Fruit fly (Drosophila melanogaster): ENCODE measurements around the gene Rat1.
A peak's percentile ranks its signal among the peaks of the same experiment; 100 is the strongest.

Rat1 gene

dm6 chr2L:6956725-6957124, 48.8 kb downstream of the Rat1 start, which contains the start of the genes CG13775 and CG3430 (continued):
- TF ChIP-seq usp (GFP tag; optimal IDR thresholded peaks at IDR 0.05) (no peak), CG18476 (GFP tag; optimal IDR thresholded peaks at IDR 0.05) (no peak), CG6272 (GFP tag; IDR thresholded peaks at IDR 0.05) (0 out of 2 replicates have a peak, but pooled peaks have one; percentile 15), Max (GFP tag; optimal IDR thresholded peaks at IDR 0.05) (no peak), Ets65A (GFP tag) (peak; percentile 98), Chrac-16 (GFP tag; optimal IDR thresholded peaks at IDR 0.05) (peak; percentile 29), nerfin-1 (tag; optimal IDR thresholded peaks at IDR 0.05) (peak; percentile 12), CG31441 (GFP tag; IDR thresholded peaks at IDR 0.05) (no peak), CG32532 (GFP tag; IDR thresholded peaks at IDR 0.05) (peak; percentile 56; the same call in 1 of the 2 replicates), CG11560 (tag; IDR thresholded peaks at IDR 0.05) (no peak), peb (GFP tag; IDR thresholded peaks at IDR 0.05) (no peak), E2f1 (GFP tag; IDR thresholded peaks at IDR 0.05) (peak; percentile 83), pum (GFP tag; optimal IDR thresholded peaks at IDR 0.05) (peak; percentile 5), ac (GFP tag; optimal IDR thresholded peaks at IDR 0.05) (no peak), CG6175 (GFP tag; IDR thresholded peaks at IDR 0.05) (no peak), Deaf1 (tag; optimal IDR thresholded peaks at IDR 0.05) (no peak), CG9797 (GFP tag; optimal IDR thresholded peaks at IDR 0.05) (peak; percentile 13), cg (GFP tag; optimal IDR thresholded peaks at IDR 0.05) (no peak), CG1233 (GFP tag; optimal IDR thresholded peaks at IDR 0.05) (peak; percentile 1), Hr3 (GFP tag; optimal IDR thresholded peaks at IDR 0.05) (no peak), CG14441 (GFP tag; IDR thresholded peaks at IDR 0.05) (no peak), ATbp (GFP tag; optimal IDR thresholded peaks at IDR 0.05) (no peak), sob (GFP tag; IDR thresholded peaks at IDR 0.05) (0 out of 2 replicates have a peak, but pooled peaks have one; percentile 45), CG13296 (GFP tag; optimal IDR thresholded peaks at IDR 0.05) (no peak), jigr1 (GFP tag; IDR thresholded peaks at IDR 0.05) (no peak), CG10654 (GFP tag; optimal IDR thresholded peaks at IDR 0.05) (no peak), stwl (tag; optimal IDR thresholded peaks at IDR 0.05) (peak; percentile 39), ro (GFP tag; IDR thresholded peaks at IDR 0.05) (no peak), CG1024 (GFP tag; IDR thresholded peaks at IDR 0.05) (no peak), sr (GFP tag; IDR thresholded peaks at IDR 0.05) (no peak), CG11093 (GFP tag; IDR thresholded peaks at IDR 0.05) (no peak), CG6854 (GFP tag; optimal IDR thresholded peaks at IDR 0.05) (no peak), unc-4 (GFP tag; IDR thresholded peaks at IDR 0.05; ENCODE audit: partially characterized antibody) (peak; percentile 72), p53 (GFP tag; optimal IDR thresholded peaks at IDR 0.05) (no peak), Hsf (GFP tag; optimal IDR thresholded peaks at IDR 0.05) (peak; percentile 25), Opbp (GFP tag; IDR thresholded peaks at IDR 0.05; ENCODE audit: partially characterized antibody) (peak; percentile 70; the same call in 2 of the 3 replicates), nom (GFP tag; optimal IDR thresholded peaks at IDR 0.05) (peak; percentile 11), CG17361 (GFP tag; IDR thresholded peaks at IDR 0.05) (no peak), CG15514 (GFP tag; optimal IDR thresholded peaks at IDR 0.05) (peak; percentile 73), lola (GFP tag; optimal IDR thresholded peaks at IDR 0.05) (no peak), cad (GFP tag; optimal IDR thresholded peaks at IDR 0.05) (no peak), CG13287 (GFP tag; IDR thresholded peaks at IDR 0.05; ENCODE audit: partially characterized antibody) (peak; percentile 81), NC2α (GFP tag; optimal IDR thresholded peaks at IDR 0.05) (peak; percentile 31), kni (GFP tag; optimal IDR thresholded peaks at IDR 0.05) (no peak), NFAT (GFP tag; IDR thresholded peaks at IDR 0.05) (peak; percentile 15; the same call in 1 of the 2 replicates), CG10565 (GFP tag; optimal IDR thresholded peaks at IDR 0.05) (no peak), mam (GFP tag; optimal IDR thresholded peaks at IDR 0.05) (peak; percentile 52), Ravus (GFP tag; IDR thresholded peaks at IDR 0.05) (no peak), Mrtf (GFP tag; IDR thresholded peaks at IDR 0.05) (no peak), CG7745 (tag; optimal IDR thresholded peaks at IDR 0.05) (no peak), Hey (tag; optimal IDR thresholded peaks at IDR 0.05) (no peak), CG4854 (GFP tag; optimal IDR thresholded peaks at IDR 0.05) (no peak)
